Fruit fly (Drosophila melanogaster): Measurements from ENCODE around the gene Hmgcr.
A peak's percentile ranks its signal among the peaks of the same experiment; 100 is the strongest.

Hmgcr gene

DNA sequence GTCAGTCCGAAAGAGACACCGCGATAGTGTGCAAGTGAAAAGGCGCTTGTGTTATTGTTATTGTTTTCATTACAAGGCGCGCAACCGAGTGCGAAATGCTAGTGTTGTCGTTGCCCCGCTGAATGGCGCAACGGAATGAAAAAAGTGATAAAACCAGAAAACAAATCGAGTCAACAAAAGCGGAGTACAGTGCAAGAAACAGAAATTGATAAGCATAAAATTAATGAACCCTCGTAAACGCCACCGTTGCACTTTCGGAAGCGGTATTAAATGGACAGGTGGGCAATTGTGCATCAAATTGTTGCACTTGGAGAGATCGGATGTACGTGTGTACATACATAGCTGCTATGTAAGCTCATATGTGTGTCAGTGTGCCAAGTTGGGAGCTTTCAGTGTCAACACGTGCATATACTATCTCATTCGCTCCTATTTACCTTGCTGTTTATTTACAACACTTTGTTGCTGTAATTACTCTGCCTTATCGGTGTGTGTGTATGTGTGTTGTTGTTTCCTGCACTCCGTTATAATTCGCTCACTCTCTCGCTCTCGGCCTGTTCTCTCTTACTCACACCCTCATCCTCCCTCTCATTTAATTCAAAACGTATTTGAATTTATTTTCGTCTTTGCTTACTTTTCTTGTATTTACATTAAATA, 9.6 kb upstream of the Hmgcr start (continued):
- TF ChIP-seq CG10979 (tag; optimal IDR thresholded peaks at IDR 0.05) = peak; percentile 18
- no peak for TF ChIP-seq CG10654 (GFP tag; optimal IDR thresholded peaks at IDR 0.05)
- peak; percentile 13 for TF ChIP-seq TFAM (GFP tag; optimal IDR thresholded peaks at IDR 0.05)
- no peak for TF ChIP-seq ato (GFP tag; IDR thresholded peaks at IDR 0.05; ENCODE audit: partially characterized antibody)
- TF ChIP-seq CG2116 (GFP tag; optimal IDR thresholded peaks at IDR 0.05) = no peak
- no peak for TF ChIP-seq CG18599 (GFP tag; optimal IDR thresholded peaks at IDR 0.05)
- no peak for TF ChIP-seq CG7963 (GFP tag; IDR thresholded peaks at IDR 0.05; ENCODE audit: partially characterized antibody)
- no peak for TF ChIP-seq klu (GFP tag; IDR thresholded peaks at IDR 0.05)
- TF ChIP-seq Mad (GFP tag; optimal IDR thresholded peaks at IDR 0.05) = no peak
- TF ChIP-seq PHDP (tag; optimal IDR thresholded peaks at IDR 0.05) = peak; percentile 19
- TF ChIP-seq CG2875 (GFP tag; optimal IDR thresholded peaks at IDR 0.05) = peak; percentile 68
- TF ChIP-seq Scr (GFP tag; IDR thresholded peaks at IDR 0.05; ENCODE audit: partially characterized antibody) = no peak
- TF ChIP-seq ems (GFP tag; optimal IDR thresholded peaks at IDR 0.05) = peak; percentile 23
- no peak for TF ChIP-seq emc (GFP tag; optimal IDR thresholded peaks at IDR 0.05)
- TF ChIP-seq disco-r (GFP tag; optimal IDR thresholded peaks at IDR 0.05) = no peak
- no peak for TF ChIP-seq CG1602 (GFP tag; optimal IDR thresholded peaks at IDR 0.05)
- peak; percentile 76 for TF ChIP-seq CG7987 (GFP tag; optimal IDR thresholded peaks at IDR 0.05)
- peak; percentile 26 for TF ChIP-seq gcm (GFP tag; optimal IDR thresholded peaks at IDR 0.05)
- TF ChIP-seq HLHmδ (GFP tag; optimal IDR thresholded peaks at IDR 0.05) = peak; percentile 36
- peak; percentile 78 for TF ChIP-seq vvl (GFP tag; IDR thresholded peaks at IDR 0.05)
- 0 out of 3 replicates have a peak, but pooled peaks have one; percentile 12 for TF ChIP-seq jigr1 (GFP tag; IDR thresholded peaks at IDR 0.05)
- peak; percentile 37 for TF ChIP-seq CG8290 (GFP tag; optimal IDR thresholded peaks at IDR 0.05)
- peak in 1 of 2 experiments; percentile 51 for TF ChIP-seq CG8290 (tag; optimal IDR thresholded peaks at IDR 0.05)
- no peak for TF ChIP-seq oc (tag; optimal IDR thresholded peaks at IDR 0.05)
- peak; percentile 43 for TF ChIP-seq run (tag; optimal IDR thresholded peaks at IDR 0.05)
- peak; percentile 70 for TF ChIP-seq nau (GFP tag; optimal IDR thresholded peaks at IDR 0.05)
- TF ChIP-seq CG7786 (GFP tag; optimal IDR thresholded peaks at IDR 0.05) = no peak
- TF ChIP-seq lab (GFP tag; optimal IDR thresholded peaks at IDR 0.05) = peak; percentile 56
- TF ChIP-seq CG3163 (GFP tag; optimal IDR thresholded peaks at IDR 0.05) = no peak
- TF ChIP-seq CG9876 (GFP tag; optimal IDR thresholded peaks at IDR 0.05) = peak; percentile 25
- no peak for TF ChIP-seq MBD-R2 (GFP tag; IDR thresholded peaks at IDR 0.05)
- TF ChIP-seq CG10959 (GFP tag; IDR thresholded peaks at IDR 0.05) = peak; percentile 16; the same call in 1 of the 2 replicates
- no peak for TF ChIP-seq NFAT (GFP tag; IDR thresholded peaks at IDR 0.05)
- peak; percentile 44; the same call in 1 of the 3 replicates for TF ChIP-seq CG11695 (GFP tag; IDR thresholded peaks at IDR 0.05)
- TF ChIP-seq Dip3 (GFP tag; optimal IDR thresholded peaks at IDR 0.05) = no peak
- peak; percentile 51 for TF ChIP-seq Hmr (GFP tag; optimal IDR thresholded peaks at IDR 0.05)
- peak; percentile 2 for TF ChIP-seq CG15269 (tag; optimal IDR thresholded peaks at IDR 0.05)
- TF ChIP-seq fu2 (GFP tag; optimal IDR thresholded peaks at IDR 0.05) = no peak
- TF ChIP-seq Ravus (GFP tag; IDR thresholded peaks at IDR 0.05) = no peak
- TF ChIP-seq CG34376 (GFP tag; optimal IDR thresholded peaks at IDR 0.05) = peak; percentile 88
- TF ChIP-seq CG17568 (GFP tag; optimal IDR thresholded peaks at IDR 0.05) = peak; percentile 48
- peak; percentile 70 for TF ChIP-seq CG4424 (GFP tag; optimal IDR thresholded peaks at IDR 0.05)
- TF ChIP-seq usp (GFP tag; optimal IDR thresholded peaks at IDR 0.05) = no peak
- TF ChIP-seq CG34224 (GFP tag; IDR thresholded peaks at IDR 0.05; ENCODE audit: partially characterized antibody) = no peak
- TF ChIP-seq CG33557 (GFP tag; optimal IDR thresholded peaks at IDR 0.05) = peak; percentile 30
- peak; percentile 15 for TF ChIP-seq HmgZ (tag; optimal IDR thresholded peaks at IDR 0.05)
- TF ChIP-seq CG1647 (GFP tag; optimal IDR thresholded peaks at IDR 0.05) = no peak
- no peak for TF ChIP-seq Kr (GFP tag; optimal IDR thresholded peaks at IDR 0.05)
- TF ChIP-seq chif (GFP tag; optimal IDR thresholded peaks at IDR 0.05) = peak in 1 of 2 experiments; percentile 35
- peak; percentile 41 for TF ChIP-seq CG6854 (GFP tag; optimal IDR thresholded peaks at IDR 0.05)
